Fruit fly (Drosophila melanogaster): Measurements from ENCODE around the gene CG14610.

Gene CG14610

dm6 chr3R:7127966-7128365 is 16.1 kb downstream of the CG14610 start, which contains the start of gene CG10068 (continued):
- TF ChIP-seq CG2678 (tag; optimal IDR thresholded peaks at IDR 0.05) (peak; percentile 90), sens (GFP tag) (peak; percentile 99), CG15514 (GFP tag; optimal IDR thresholded peaks at IDR 0.05) (peak; percentile 85), crp (GFP tag; optimal IDR thresholded peaks at IDR 0.05) (peak; percentile 94 to 96), ems (GFP tag; optimal IDR thresholded peaks at IDR 0.05) (peak; percentile 88), CG2116 (GFP tag; optimal IDR thresholded peaks at IDR 0.05) (peak; percentile 76), CG5180 (GFP tag; optimal IDR thresholded peaks at IDR 0.05) (peak; percentile 63), knrl (GFP tag; IDR thresholded peaks at IDR 0.05; ENCODE audit: partially characterized antibody) (peak; percentile 13; the same call in 1 of the 3 replicates), CG42726 (GFP tag; IDR thresholded peaks at IDR 0.05; ENCODE audit: partially characterized antibody) (no peak), sim (GFP tag; IDR thresholded peaks at IDR 0.05) (peak; percentile 91), CG14710 (tag; optimal IDR thresholded peaks at IDR 0.05) (peak; percentile 93), dmrt99B (tag; optimal IDR thresholded peaks at IDR 0.05) (peak; percentile 87), jing (GFP tag; optimal IDR thresholded peaks at IDR 0.05) (peak; percentile 72), ind (GFP tag; optimal IDR thresholded peaks at IDR 0.05) (peak; percentile 83), Oaz (GFP tag; IDR thresholded peaks at IDR 0.05) (peak; percentile 81), dm (GFP tag; optimal IDR thresholded peaks at IDR 0.05) (peak; percentile 62), CG12769 (tag; optimal IDR thresholded peaks at IDR 0.05) (peak; percentile 77), amos (GFP tag; IDR thresholded peaks at IDR 0.05; ENCODE audit: partially characterized antibody) (no peak), CG9215 (GFP tag; IDR thresholded peaks at IDR 0.05) (no peak; the same call in 1 of the 2 replicates), bcd (GFP tag; optimal IDR thresholded peaks at IDR 0.05) (peak; percentile 87), Lim3 (GFP tag; IDR thresholded peaks at IDR 0.05) (peak; percentile 50; the same call in 1 of the 2 replicates), lmd (GFP tag; IDR thresholded peaks at IDR 0.05) (peak; percentile 85), jigr1 (GFP tag; IDR thresholded peaks at IDR 0.05) (peak; percentile 17; the same call in 1 of the 3 replicates), HLHmδ (GFP tag; optimal IDR thresholded peaks at IDR 0.05) (no peak), CG9437 (GFP tag; optimal IDR thresholded peaks at IDR 0.05) (peak; percentile 62), pnt (GFP tag; optimal IDR thresholded peaks at IDR 0.05) (peak; percentile 72), Fer1 (GFP tag; optimal IDR thresholded peaks at IDR 0.05) (peak; percentile 84), CG15479 (GFP tag; optimal IDR thresholded peaks at IDR 0.05) (peak; percentile 20), cg (GFP tag; optimal IDR thresholded peaks at IDR 0.05) (no peak), Hey (tag; optimal IDR thresholded peaks at IDR 0.05) (no peak), ash1 (GFP tag; optimal IDR thresholded peaks at IDR 0.05) (no peak), insv (GFP tag; optimal IDR thresholded peaks at IDR 0.05) (peak in 1 of 2 experiments; percentile 57), eve (GFP tag; optimal IDR thresholded peaks at IDR 0.05) (no peak), CG13296 (GFP tag; optimal IDR thresholded peaks at IDR 0.05) (peak; percentile 77), esg (GFP tag; conservative IDR thresholded peaks at IDR 0.05) (peak; percentile 80), CG6175 (GFP tag; IDR thresholded peaks at IDR 0.05) (peak; percentile 58; the same call in 1 of the 3 replicates), Mrtf (GFP tag; IDR thresholded peaks at IDR 0.05) (peak; percentile 82; the same call in 2 of the 3 replicates), HHEX (GFP tag; optimal IDR thresholded peaks at IDR 0.05) (peak; percentile 84), Lhr (GFP tag; optimal IDR thresholded peaks at IDR 0.05) (peak; percentile 92), trh (GFP tag; optimal IDR thresholded peaks at IDR 0.05) (peak; percentile 68), Fer2 (tag; optimal IDR thresholded peaks at IDR 0.05) (peak; percentile 73), chn (GFP tag; optimal IDR thresholded peaks at IDR 0.05) (peak; percentile 89), CG12744 (GFP tag; optimal IDR thresholded peaks at IDR 0.05) (peak; percentile 91), CG10267 (tag; optimal IDR thresholded peaks at IDR 0.05) (peak; percentile 99), crol (GFP tag; IDR thresholded peaks at IDR 0.05) (peak; percentile 45; the same call in 1 of the 2 replicates), Gsc (GFP tag; IDR thresholded peaks at IDR 0.05) (no peak), p53 (GFP tag; optimal IDR thresholded peaks at IDR 0.05) (peak; percentile 55), Hr39 (optimal IDR thresholded peaks at IDR 0.05) (no peak), Xrp1 (GFP tag; IDR thresholded peaks at IDR 0.05) (peak; percentile 97), bigmax (GFP tag; optimal IDR thresholded peaks at IDR 0.05) (peak; percentile 18)
